Worm (Caenorhabditis elegans) whole organism, L4 larva: ENCODE measurements around the gene semo-1.

Experiments used
- F26F4.8 ChIP-seq: fragments of 200-800 bp; sonication (Bioruptor generic); conservative IDR thresholded peaks from 2 replicates; pipeline ENCODE4 v1.3.6; 2022; ENCODE audit warnings: missing genetic modification characterization, missing compliant biosample characterization
- F44E2.7 ChIP-seq: fragments of 200-800 bp; sonication (Bioruptor generic); IDR thresholded peaks from 2 replicates; pipeline ENCODE4 v2.1.2; 2022; ENCODE audit warnings: missing genetic modification characterization, missing compliant biosample characterization
- R02D3.7 ChIP-seq: fragments of 150-350 bp; sonication (generic microtip); optimal IDR thresholded peaks from 3 replicates; lab custom pipeline; 2014; ENCODE audit warnings: missing biosample characterization, missing genetic modification characterization
- T26A8.4 ChIP-seq: fragments of 200-800 bp; sonication (Bioruptor generic); IDR thresholded peaks from 2 replicates; pipeline ENCODE4 v1.3.6; 2022; ENCODE audit warnings: missing genetic modification characterization, missing compliant biosample characterization
- Y48G9A.11 ChIP-seq: fragments of 200-800 bp; sonication (Bioruptor generic); IDR thresholded peaks from 2 replicates; pipeline ENCODE4 v1.3.6; 2022; ENCODE audit warnings: missing genetic modification reagents, missing genetic modification characterization, missing compliant biosample characterization
- Y5F2A.4 ChIP-seq: fragments of 200-800 bp; sonication (Bioruptor generic); optimal IDR thresholded peaks from 2 replicates; lab custom pipeline; 2018; ENCODE audit warnings: mild to moderate bottlenecking, missing genetic modification characterization, missing compliant biosample characterization
- Y75B8A.6 ChIP-seq: fragments of 200-800 bp; sonication (Bioruptor generic); IDR thresholded peaks from 2 replicates; pipeline ENCODE4 v1.3.6; 2022; ENCODE audit warnings: missing genetic modification reagents, missing genetic modification characterization, missing compliant biosample characterization
- ZK337.2 ChIP-seq: fragments of 200-800 bp; sonication (Bioruptor generic); IDR thresholded peaks from 2 replicates; pipeline ENCODE4 v1.3.6; 2022; ENCODE audit warnings: missing genetic modification reagents, missing genetic modification characterization, missing compliant biosample characterization
- ZK546.5 ChIP-seq, 2 experiments: sonication (generic microtip); optimal IDR thresholded peaks; 2 replicates each; lab custom pipeline; 2017; ENCODE audit warnings: missing biosample characterization in 2 of 2, missing genetic modification characterization in 2 of 2
- arid-1 ChIP-seq: fragments of 200-800 bp; sonication (Bioruptor generic); conservative IDR thresholded peaks from 2 replicates; pipeline ENCODE4 v1.3.6; 2022; ENCODE audit warnings: missing genetic modification reagents, missing genetic modification characterization, missing compliant biosample characterization
- ceh-20 ChIP-seq: fragments of 200-800 bp; sonication (Bioruptor generic); IDR thresholded peaks from 2 replicates; pipeline ENCODE4 v1.3.6; 2022; ENCODE audit warnings: missing genetic modification reagents, missing genetic modification characterization, missing compliant biosample characterization
- ceh-32 ChIP-seq: sonication (generic microtip); optimal IDR thresholded peaks from 2 replicates; lab custom pipeline; 2016; ENCODE audit warnings: mild to moderate bottlenecking, missing genetic modification characterization, missing compliant biosample characterization; ENCODE audit not compliant: poor library complexity
- ceh-82 ChIP-seq: sonication (generic microtip); optimal IDR thresholded peaks from 2 replicates; lab custom pipeline; 2017; ENCODE audit warnings: missing biosample characterization, missing genetic modification characterization
- ctbp-1 ChIP-seq: fragments of 200-800 bp; sonication (Bioruptor generic); IDR thresholded peaks from 2 replicates; pipeline ENCODE4 v1.3.6; 2022; ENCODE audit warnings: missing genetic modification reagents, missing genetic modification characterization, missing compliant biosample characterization
- daf-16 ChIP-seq, 3 experiments: sonication (generic microtip); optimal IDR thresholded peaks; 2 replicates each; lab custom pipeline; 2016 to 2017; ENCODE audit warnings: missing genetic modification characterization in 3 of 3, missing genetic modification reagents in 3 of 3, mild to moderate bottlenecking in 2 of 3, missing compliant biosample characterization in 2 of 3, missing biosample characterization in 1 of 3, moderate library complexity in 1 of 3
- daf-19 ChIP-seq: fragments of 200-800 bp; sonication (Bioruptor generic); conservative IDR thresholded peaks from 2 replicates; pipeline ENCODE4 v1.3.6; 2022; ENCODE audit warnings: missing genetic modification characterization, missing compliant biosample characterization
- daf-8 ChIP-seq: fragments of 200-800 bp; sonication (Bioruptor generic); IDR thresholded peaks from 2 replicates; pipeline ENCODE4 v1.3.6; 2022; ENCODE audit warnings: missing genetic modification characterization, missing compliant biosample characterization
- dmd-6 ChIP-seq: fragments of 200-800 bp; sonication (Bioruptor generic); IDR thresholded peaks from 2 replicates; pipeline ENCODE4 v1.3.6; 2022; ENCODE audit warnings: missing genetic modification reagents, missing genetic modification characterization, missing compliant biosample characterization
- dmd-9 ChIP-seq: fragments of 200-800 bp; sonication (Bioruptor generic); IDR thresholded peaks from 2 replicates; pipeline ENCODE4 v1.3.6; 2022; ENCODE audit warnings: missing genetic modification reagents, missing genetic modification characterization, missing compliant biosample characterization
- dpl-1 ChIP-seq: fragments of 150-350 bp; optimal IDR thresholded peaks from 2 replicates; lab custom pipeline; 2014; ENCODE audit warnings: missing biosample characterization, missing genetic modification reagents, missing genetic modification characterization
- egl-43 ChIP-seq: fragments of 200-800 bp; sonication (Bioruptor generic); IDR thresholded peaks from 2 replicates; pipeline ENCODE4 v1.3.6; 2022; ENCODE audit warnings: missing genetic modification reagents, missing genetic modification characterization, missing compliant biosample characterization
- fkh-10 ChIP-seq: fragments of 150-350 bp; optimal IDR thresholded peaks from 2 replicates; lab custom pipeline; 2014; ENCODE audit warnings: missing biosample characterization, missing genetic modification reagents, missing genetic modification characterization
- hlh-30 ChIP-seq: sonication (generic microtip); optimal IDR thresholded peaks from 2 replicates; lab custom pipeline; 2017; ENCODE audit warnings: antibody characterized with exemption, mild to moderate bottlenecking, missing genetic modification characterization, missing compliant biosample characterization; ENCODE audit not compliant: insufficient read depth
- jun-1 ChIP-seq: fragments of 150-350 bp; optimal IDR thresholded peaks from 2 replicates; lab custom pipeline; 2014; ENCODE audit warnings: missing biosample characterization, missing genetic modification reagents, missing genetic modification characterization
- lin-15B ChIP-seq: fragments of 150-350 bp; sonication (generic microtip); optimal IDR thresholded peaks from 3 replicates; lab custom pipeline; 2014; ENCODE audit warnings: missing biosample characterization, missing genetic modification characterization
- lir-3 ChIP-seq: sonication (generic microtip); optimal IDR thresholded peaks from 2 replicates; lab custom pipeline; 2016; ENCODE audit warnings: mild to moderate bottlenecking, missing genetic modification characterization, missing compliant biosample characterization
- madf-9 ChIP-seq: fragments of 200-800 bp; sonication (Bioruptor generic); conservative IDR thresholded peaks from 2 replicates; pipeline ENCODE4 v1.3.6; 2022; ENCODE audit warnings: missing genetic modification reagents, missing genetic modification characterization, missing compliant biosample characterization
- mdl-1 ChIP-seq, 2 experiments: fragments of 150-350 bp in 1 of 2; sonication (generic microtip) in 1 of 2; optimal IDR thresholded peaks; 2 replicates each; lab custom pipeline; 2014 to 2017; ENCODE audit warnings: missing biosample characterization in 2 of 2, missing genetic modification characterization in 2 of 2
- mdt-29 ChIP-seq: fragments of 200-800 bp; sonication (Bioruptor generic); IDR thresholded peaks from 2 replicates; pipeline ENCODE4 v1.3.6; 2022; ENCODE audit warnings: missing genetic modification reagents, missing genetic modification characterization, missing compliant biosample characterization
- mep-1 ChIP-seq: fragments of 150-350 bp; sonication (generic microtip); optimal IDR thresholded peaks from 3 replicates; lab custom pipeline; 2014; ENCODE audit warnings: missing biosample characterization, missing genetic modification characterization
- mes-2 ChIP-seq: sonication (generic microtip); optimal IDR thresholded peaks from 2 replicates; lab custom pipeline; 2016; ENCODE audit warnings: missing genotype, mild to moderate bottlenecking, missing genetic modification characterization, missing compliant biosample characterization; ENCODE audit not compliant: poor library complexity, severe bottlenecking
- mxl-2 ChIP-seq: fragments of 200-800 bp; sonication (Bioruptor generic); conservative IDR thresholded peaks from 2 replicates; pipeline ENCODE4 v1.3.6; 2022; ENCODE audit warnings: missing genetic modification reagents, missing genetic modification characterization, missing compliant biosample characterization
- nhr-10 ChIP-seq: fragments of 150-350 bp; optimal IDR thresholded peaks from 2 replicates; lab custom pipeline; 2014; ENCODE audit warnings: missing biosample characterization, missing genetic modification characterization
- nhr-237 ChIP-seq: sonication (generic microtip); optimal IDR thresholded peaks from 2 replicates; lab custom pipeline; 2017; ENCODE audit warnings: missing biosample characterization, missing genetic modification characterization
- nhr-41 ChIP-seq: fragments of 200-800 bp; sonication (Bioruptor generic); IDR thresholded peaks from 2 replicates; pipeline ENCODE4 v1.3.6; 2022; ENCODE audit warnings: missing genetic modification reagents, missing genetic modification characterization, missing compliant biosample characterization
- nhr-42 ChIP-seq: fragments of 200-800 bp; sonication (Bioruptor generic); IDR thresholded peaks from 2 replicates; pipeline ENCODE4 v1.3.6; 2022; ENCODE audit warnings: missing genetic modification characterization, missing compliant biosample characterization
- nhr-48 ChIP-seq: sonication (generic microtip); optimal IDR thresholded peaks from 2 replicates; lab custom pipeline; 2016; ENCODE audit warnings: mild to moderate bottlenecking, missing genetic modification characterization, missing compliant biosample characterization
- nhr-77 ChIP-seq: fragments of 150-350 bp; optimal IDR thresholded peaks from 2 replicates; lab custom pipeline; 2014; ENCODE audit warnings: missing biosample characterization, missing genetic modification characterization
- php-3 ChIP-seq: fragments of 200-800 bp; sonication (Bioruptor generic); IDR thresholded peaks from 2 replicates; pipeline ENCODE4 v1.3.6; 2022; ENCODE audit warnings: missing genetic modification reagents, missing genetic modification characterization, missing compliant biosample characterization
- pqm-1 ChIP-seq: sonication (generic microtip); optimal IDR thresholded peaks from 2 replicates; lab custom pipeline; 2017; ENCODE audit warnings: missing biosample characterization, missing genetic modification characterization
- rbr-2 ChIP-seq: sonication (generic microtip); optimal IDR thresholded peaks from 2 replicates; lab custom pipeline; 2016; ENCODE audit warnings: missing genotype, missing genetic modification characterization, missing compliant biosample characterization
- saeg-2 ChIP-seq: fragments of 200-800 bp; sonication (Bioruptor generic); IDR thresholded peaks from 2 replicates; pipeline ENCODE4 v1.3.6; 2022; ENCODE audit warnings: missing genetic modification reagents, missing genetic modification characterization, missing compliant biosample characterization
- set-16 ChIP-seq: fragments of 200-800 bp; sonication (Bioruptor generic); IDR thresholded peaks from 2 replicates; pipeline ENCODE4 v1.3.6; 2022; ENCODE audit warnings: missing genetic modification reagents, missing genetic modification characterization, missing compliant biosample characterization
- snpc-4 ChIP-seq: fragments of 150-350 bp; optimal IDR thresholded peaks from 2 replicates; lab custom pipeline; 2014; ENCODE audit warnings: missing biosample characterization, missing genetic modification characterization
- tra-1 ChIP-seq: fragments of 200-800 bp; sonication (Bioruptor generic); IDR thresholded peaks from 2 replicates; pipeline ENCODE4 v1.3.6; 2022; ENCODE audit warnings: missing genetic modification reagents, missing genetic modification characterization, missing compliant biosample characterization
- zfp-2 ChIP-seq: sonication (generic microtip); optimal IDR thresholded peaks from 2 replicates; lab custom pipeline; 2016; ENCODE audit warnings: mild to moderate bottlenecking, missing genetic modification characterization, missing compliant biosample characterization
- zip-11 ChIP-seq: fragments of 200-800 bp; sonication (Bioruptor generic); IDR thresholded peaks from 2 replicates; pipeline ENCODE4 v1.3.6; 2022; ENCODE audit warnings: missing genetic modification characterization, missing compliant biosample characterization
- ztf-11 ChIP-seq: fragments of 150-350 bp; optimal IDR thresholded peaks from 2 replicates; lab custom pipeline; 2014; ENCODE audit warnings: missing biosample characterization, missing genetic modification characterization

semo-1 gene

DNA sequence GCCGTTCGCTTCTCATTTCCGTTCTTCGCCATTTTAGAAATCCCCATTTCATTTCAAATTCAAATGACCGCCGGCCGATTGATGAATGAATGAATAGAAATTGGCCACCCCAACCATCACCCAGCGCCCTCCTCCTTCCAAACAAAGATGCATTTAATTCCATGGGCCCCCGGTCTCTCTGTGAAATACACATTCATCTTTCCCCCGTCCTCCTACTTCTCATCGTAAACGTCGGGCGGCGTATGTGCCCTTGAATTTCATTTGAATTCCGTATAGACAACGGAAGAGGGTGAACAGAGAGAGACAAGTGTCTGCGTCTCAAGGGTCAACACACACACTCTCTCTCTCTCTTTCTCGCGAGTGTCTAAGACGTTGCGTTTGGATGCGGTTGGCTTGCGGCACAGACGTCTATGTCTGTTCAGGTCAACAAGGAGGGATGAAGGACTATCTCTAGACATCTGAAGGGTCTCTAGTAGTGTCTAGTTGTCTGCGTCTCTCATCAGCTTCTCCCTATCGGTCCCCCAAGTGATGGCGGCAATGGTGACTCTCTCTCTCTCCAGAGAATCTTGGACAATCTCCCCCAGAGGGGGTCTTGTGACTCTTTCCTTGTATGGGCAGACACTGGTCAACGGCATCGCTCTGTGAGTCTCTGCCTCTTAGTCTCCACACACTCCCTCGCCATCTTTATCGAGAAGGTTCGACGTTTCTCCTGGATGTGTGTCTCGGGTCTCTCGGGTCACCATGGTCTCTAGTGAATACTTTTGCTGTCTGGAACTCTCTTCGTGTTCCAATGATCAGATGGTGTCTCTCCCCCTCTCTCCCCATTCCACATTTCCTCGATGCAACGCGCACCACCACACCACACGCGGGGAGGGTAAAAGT lies 18.1 kb upstream of the semo-1 start (continued):
- TF ChIP-seq jun-1, result no peak
- peak; percentile 76; the same call in 1 of the 2 replicates for TF ChIP-seq tra-1
- no peak for TF ChIP-seq zip-11
- peak; percentile 57 for TF ChIP-seq zfp-2 (tag; lab: Kevin White, UChicago)
- no peak; the same call in none of the 2 replicates for TF ChIP-seq nhr-42 (GFP tag; lab: Robert Waterston, UW)
- TF ChIP-seq nhr-10, result no peak
- TF ChIP-seq ZK337.2 (GFP tag; lab: Robert Waterston, UW), result no peak
- peak; percentile 44 for TF ChIP-seq dpl-1 (GFP tag; lab: Kevin White, UChicago)
- no peak for TF ChIP-seq lin-15B (tag; lab: Kevin White, UChicago)
- peak; percentile 90 for TF ChIP-seq ctbp-1 (GFP tag; lab: Robert Waterston, UW)
- TF ChIP-seq ZK546.5 (tag; optimal IDR thresholded peaks at IDR 0.05; lab: Kevin White, UChicago), result no peak
- TF ChIP-seq daf-8, result no peak
- TF ChIP-seq ztf-11 (tag; lab: Kevin White, UChicago), result no peak
- TF ChIP-seq T26A8.4 (GFP tag; lab: Robert Waterston, UW), result peak; percentile 82
- TF ChIP-seq mep-1, result no peak
- no peak for TF ChIP-seq egl-43
- TF ChIP-seq dmd-6, result peak; percentile 84
- no peak for TF ChIP-seq nhr-237 (tag; lab: Kevin White, UChicago)
- TF ChIP-seq F26F4.8 (GFP tag; lab: Robert Waterston, UW), result no peak
- no peak; the same call in 1 of the 2 replicates for TF ChIP-seq arid-1
- TF ChIP-seq pqm-1 (tag; lab: Kevin White, UChicago), result no peak
- peak; percentile 92 for TF ChIP-seq hlh-30 (tag; lab: Kevin White, UChicago)
- TF ChIP-seq mdl-1 (tag; optimal IDR thresholded peaks at IDR 0.05; lab: Kevin White, UChicago), result peak in 1 of 2 experiments; percentile 12
- TF ChIP-seq nhr-48 (tag; lab: Kevin White, UChicago), result peak; percentile 94
- TF ChIP-seq rbr-2 (tag; lab: Kevin White, UChicago), result peak; percentile 82
- TF ChIP-seq Y48G9A.11 (GFP tag; lab: Robert Waterston, UW), result no peak
- TF ChIP-seq nhr-41 (GFP tag; lab: Robert Waterston, UW), result no peak; the same call in 1 of the 2 replicates
- peak in 1 of 2 experiments; percentile 30 for TF ChIP-seq daf-16 (GFP tag; optimal IDR thresholded peaks at IDR 0.05; lab: Kevin White, UChicago)
- peak; percentile 67 for TF ChIP-seq daf-16 (tag; optimal IDR thresholded peaks at IDR 0.05; lab: Kevin White, UChicago)
- TF ChIP-seq mdt-29 (GFP tag; lab: Robert Waterston, UW), result peak; percentile 98
- no peak for TF ChIP-seq lir-3
- TF ChIP-seq nhr-77 (tag; lab: Kevin White, UChicago), result peak; percentile 48
- no peak for TF ChIP-seq php-3 (GFP tag; lab: Robert Waterston, UW)
- peak; percentile 70 for TF ChIP-seq madf-9 (GFP tag; lab: Robert Waterston, UW)
- no peak for TF ChIP-seq snpc-4 (tag; lab: Kevin White, UChicago)
- TF ChIP-seq daf-19 (GFP tag; lab: Robert Waterston, UW), result peak; percentile 73; the same call in 1 of the 2 replicates
- TF ChIP-seq ceh-32 (tag; lab: Kevin White, UChicago), result no peak
- TF ChIP-seq mes-2, result peak; percentile 67
- no peak; the same call in 1 of the 2 replicates for TF ChIP-seq set-16 (GFP tag; lab: Robert Waterston, UW)
- TF ChIP-seq Y5F2A.4, result peak; percentile 17
- no peak for TF ChIP-seq ceh-82 (tag; lab: Kevin White, UChicago)
- TF ChIP-seq saeg-2 (GFP tag; lab: Robert Waterston, UW), result peak; percentile 81
- no peak for TF ChIP-seq F44E2.7 (GFP tag; lab: Robert Waterston, UW)
- TF ChIP-seq mxl-2, result peak; percentile 12; the same call in 1 of the 2 replicates
- TF ChIP-seq dmd-9 (GFP tag; lab: Robert Waterston, UW), result 0 out of 2 replicates have a peak, but pooled peaks have one; percentile 25
- TF ChIP-seq Y75B8A.6, result no peak
- no peak for TF ChIP-seq R02D3.7 (tag; lab: Kevin White, UChicago)
- peak; percentile 84 for TF ChIP-seq ceh-20 (GFP tag; lab: Robert Waterston, UW)
- TF ChIP-seq fkh-10 (GFP tag; lab: Kevin White, UChicago), result no peak
